Fruit fly (Drosophila melanogaster): ENCODE measurements around the gene Pten.

Gene Pten

dm6 chr2L:10250441-10250847, 10.4 kb downstream of the Pten start, which contains the start of the genes bsk and CG31717:
Gene bsk, minus strand, starts transcription at chr2L:10250501.
Gene CG31717, plus strand, starts transcription at chr2L:10250737.
- TF ChIP-seq CG9797 (GFP tag; optimal IDR thresholded peaks at IDR 0.05) (peak; percentile 73), CG4820 (GFP tag; optimal IDR thresholded peaks at IDR 0.05) (no peak), HmgZ (tag; optimal IDR thresholded peaks at IDR 0.05) (peak; percentile 15), vnd (GFP tag; IDR thresholded peaks at IDR 0.05; ENCODE audit: partially characterized antibody) (peak; percentile 39; the same call in 1 of the 3 replicates), kay (GFP tag; optimal IDR thresholded peaks at IDR 0.05) (peak; percentile 34), Dref (GFP tag; IDR thresholded peaks at IDR 0.05) (peak; percentile 71), YL-1 (GFP tag; optimal IDR thresholded peaks at IDR 0.05) (peak; percentile 36), nmo (GFP tag; optimal IDR thresholded peaks at IDR 0.05) (peak; percentile 60), phol (tag; optimal IDR thresholded peaks at IDR 0.05) (peak; percentile 46), CG7271 (tag; optimal IDR thresholded peaks at IDR 0.05) (peak; percentile 14), CG10267 (tag; optimal IDR thresholded peaks at IDR 0.05) (peak; percentile 45), stwl (tag; optimal IDR thresholded peaks at IDR 0.05) (peak; percentile 75), bsh (GFP tag; optimal IDR thresholded peaks at IDR 0.05) (no peak), H15 (GFP tag; IDR thresholded peaks at IDR 0.05) (no peak), CG30020 (tag; optimal IDR thresholded peaks at IDR 0.05) (peak; percentile 97), Dll (GFP tag; IDR thresholded peaks at IDR 0.05; ENCODE audit: partially characterized antibody) (peak; percentile 68; the same call in 2 of the 4 replicates), CG11247 (GFP tag; IDR thresholded peaks at IDR 0.05) (no peak), CG11560 (tag; IDR thresholded peaks at IDR 0.05) (peak; percentile 99), seq (GFP tag; IDR thresholded peaks at IDR 0.05) (no peak), B-H2 (GFP tag; optimal IDR thresholded peaks at IDR 0.05) (peak; percentile 5), unc-4 (GFP tag; IDR thresholded peaks at IDR 0.05; ENCODE audit: partially characterized antibody) (peak; percentile 61; the same call in 1 of the 2 replicates), MESR4 (GFP tag; optimal IDR thresholded peaks at IDR 0.05) (peak; percentile 35), Scr (GFP tag; IDR thresholded peaks at IDR 0.05; ENCODE audit: partially characterized antibody) (peak; percentile 67), CG32532 (GFP tag; IDR thresholded peaks at IDR 0.05) (no peak), CG1647 (GFP tag; optimal IDR thresholded peaks at IDR 0.05) (no peak), Bgb (GFP tag; IDR thresholded peaks at IDR 0.05; ENCODE audit: partially characterized antibody) (peak; percentile 34; the same call in 1 of the 2 replicates), CG14860 (GFP tag; IDR thresholded peaks at IDR 0.05; ENCODE audit: partially characterized antibody) (no peak), nom (GFP tag; optimal IDR thresholded peaks at IDR 0.05) (peak; percentile 2), CG4617 (GFP tag; optimal IDR thresholded peaks at IDR 0.05; ENCODE audit: borderline replicate concordance) (peak; percentile 76), CG2889 (GFP tag; IDR thresholded peaks at IDR 0.05) (no peak), slp2 (GFP tag; optimal IDR thresholded peaks at IDR 0.05) (no peak), Dip2 (GFP tag; IDR thresholded peaks at IDR 0.05) (no peak), lilli (GFP tag; optimal IDR thresholded peaks at IDR 0.05) (peak; percentile 7), zfh2 (GFP tag; optimal IDR thresholded peaks at IDR 0.05) (no peak), CG3995 (GFP tag; optimal IDR thresholded peaks at IDR 0.05) (peak; percentile 62), NK7.1 (GFP tag; optimal IDR thresholded peaks at IDR 0.05) (no peak), abd-A (tag; optimal IDR thresholded peaks at IDR 0.05) (no peak), trem (tag; optimal IDR thresholded peaks at IDR 0.05) (peak; percentile 82), CG2116 (GFP tag; optimal IDR thresholded peaks at IDR 0.05) (peak; percentile 78), repo (GFP tag; optimal IDR thresholded peaks at IDR 0.05) (no peak), Med (GFP tag) (peak; percentile 67), rib (GFP tag; IDR thresholded peaks at IDR 0.05) (no peak), dimm (GFP tag; IDR thresholded peaks at IDR 0.05) (no peak), row (GFP tag; IDR thresholded peaks at IDR 0.05) (peak; percentile 65), dpn (GFP tag; optimal IDR thresholded peaks at IDR 0.05) (peak in 1 of 2 experiments; percentile 12), CG1603 (tag; optimal IDR thresholded peaks at IDR 0.05) (peak; percentile 93), pfk (GFP tag; optimal IDR thresholded peaks at IDR 0.05) (peak; percentile 97), CG1024 (GFP tag; IDR thresholded peaks at IDR 0.05) (0 out of 2 replicates have a peak, but pooled peaks have one; percentile 11), CG12659 (GFP tag; optimal IDR thresholded peaks at IDR 0.05) (peak; percentile 72), Dp (GFP tag; optimal IDR thresholded peaks at IDR 0.05) (peak; percentile 21)
